Worm (Caenorhabditis elegans) whole organism, L4 larva: ENCODE measurements around the gene K11H3.3.

Source experiments
- Y48G9A.11 ChIP-seq: fragments of 200-800 bp; sonication (Bioruptor generic); IDR thresholded peaks from 2 replicates; pipeline ENCODE4 v1.3.6; 2022; ENCODE audit warnings: missing genetic modification reagents, missing genetic modification characterization, missing compliant biosample characterization
- ZK546.5 ChIP-seq, 2 experiments: sonication (generic microtip); optimal IDR thresholded peaks; 2 replicates each; lab custom pipeline; 2017; ENCODE audit warnings: missing biosample characterization in 2 of 2, missing genetic modification characterization in 2 of 2
- ces-1 ChIP-seq: fragments of 150-350 bp; sonication (generic microtip); optimal IDR thresholded peaks from 4 replicates; lab custom pipeline; 2014; ENCODE audit warnings: missing biosample characterization, missing genetic modification reagents, missing genetic modification characterization
- daf-19 ChIP-seq: fragments of 200-800 bp; sonication (Bioruptor generic); conservative IDR thresholded peaks from 2 replicates; pipeline ENCODE4 v1.3.6; 2022; ENCODE audit warnings: missing genetic modification characterization, missing compliant biosample characterization
- daf-8 ChIP-seq: fragments of 200-800 bp; sonication (Bioruptor generic); IDR thresholded peaks from 2 replicates; pipeline ENCODE4 v1.3.6; 2022; ENCODE audit warnings: missing genetic modification characterization, missing compliant biosample characterization
- fos-1 ChIP-seq: fragments of 150-350 bp; optimal IDR thresholded peaks from 2 replicates; lab custom pipeline; 2014; ENCODE audit warnings: missing biosample characterization, missing genetic modification characterization
- hlh-11 ChIP-seq: fragments of 200-800 bp; sonication (Bioruptor generic); optimal IDR thresholded peaks from 2 replicates; lab custom pipeline; 2018; ENCODE audit warnings: mild to moderate bottlenecking, missing genetic modification characterization, missing compliant biosample characterization
- hmg-1.1 ChIP-seq: fragments of 200-800 bp; sonication (Bioruptor generic); IDR thresholded peaks from 2 replicates; pipeline ENCODE4 v1.3.6; 2022; ENCODE audit warnings: missing genetic modification reagents, missing genetic modification characterization, missing compliant biosample characterization
- nhr-11 ChIP-seq: fragments of 150-350 bp; optimal IDR thresholded peaks from 2 replicates; lab custom pipeline; 2014; ENCODE audit warnings: missing biosample characterization, missing genetic modification characterization
- pha-4 ChIP-seq, 2 experiments: fragments of 150-350 bp in 1 of 2; fragments of 200-800 bp in 1 of 2; sonication (Bioruptor generic) in 1 of 2; IDR thresholded peaks in 1 of 2; optimal IDR thresholded peaks in 1 of 2; 2 replicates each; pipeline versions ENCODE4 v1.3.6 to Lab custom; 2014 to 2022; ENCODE audit warnings: missing genetic modification characterization in 2 of 2, missing genetic modification reagents in 2 of 2, missing biosample characterization in 1 of 2, missing compliant biosample characterization in 1 of 2
- snpc-4 ChIP-seq: fragments of 150-350 bp; optimal IDR thresholded peaks from 2 replicates; lab custom pipeline; 2014; ENCODE audit warnings: missing biosample characterization, missing genetic modification characterization
- spr-1 ChIP-seq: sonication (generic microtip); optimal IDR thresholded peaks from 2 replicates; lab custom pipeline; 2016; ENCODE audit warnings: mild to moderate bottlenecking, missing genetic modification characterization, missing compliant biosample characterization

DNA sequence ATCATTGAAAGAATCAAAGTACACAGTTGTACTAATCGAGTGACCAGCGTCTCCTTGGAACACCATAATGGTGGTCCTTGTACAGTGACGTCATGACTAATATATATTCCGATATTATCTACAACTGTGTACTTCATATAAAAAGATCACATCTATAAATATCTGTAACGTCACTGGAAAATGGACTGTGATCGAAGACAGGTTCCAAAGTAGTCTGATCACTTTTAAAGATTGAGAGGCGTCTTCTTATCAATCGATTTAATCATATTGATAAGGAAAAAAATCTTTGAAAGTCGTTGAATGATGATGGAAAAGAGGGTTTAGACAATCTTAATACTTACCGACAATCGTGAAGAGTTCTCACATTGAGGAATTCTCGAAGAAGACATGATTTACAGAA lies 6.4 kb downstream of the K11H3.3 start:
- no peak for TF ChIP-seq hmg-1.1
- no peak for TF ChIP-seq nhr-11
- no peak for TF ChIP-seq ZK546.5 (tag; optimal IDR thresholded peaks at IDR 0.05; lab: Kevin White, UChicago)
- peak; percentile 27 for TF ChIP-seq hlh-11
- no peak for TF ChIP-seq ces-1
- TF ChIP-seq snpc-4 (tag; lab: Kevin White, UChicago), result no peak
- no peak for TF ChIP-seq daf-8 (GFP tag; lab: Robert Waterston, UW)
- no peak for TF ChIP-seq fos-1 (tag; lab: Kevin White, UChicago)
- no peak for TF ChIP-seq spr-1
- TF ChIP-seq pha-4 (GFP tag; IDR thresholded peaks at IDR 0.05; lab: Robert Waterston, UW), result no peak
- TF ChIP-seq pha-4 (tag; optimal IDR thresholded peaks at IDR 0.05; lab: Kevin White, UChicago), result no peak
- no peak for TF ChIP-seq Y48G9A.11 (GFP tag; lab: Robert Waterston, UW)
- no peak for TF ChIP-seq daf-19 (GFP tag; lab: Robert Waterston, UW)
